Worm (Caenorhabditis elegans): Measurements from ENCODE around the gene act-3.

DNA sequence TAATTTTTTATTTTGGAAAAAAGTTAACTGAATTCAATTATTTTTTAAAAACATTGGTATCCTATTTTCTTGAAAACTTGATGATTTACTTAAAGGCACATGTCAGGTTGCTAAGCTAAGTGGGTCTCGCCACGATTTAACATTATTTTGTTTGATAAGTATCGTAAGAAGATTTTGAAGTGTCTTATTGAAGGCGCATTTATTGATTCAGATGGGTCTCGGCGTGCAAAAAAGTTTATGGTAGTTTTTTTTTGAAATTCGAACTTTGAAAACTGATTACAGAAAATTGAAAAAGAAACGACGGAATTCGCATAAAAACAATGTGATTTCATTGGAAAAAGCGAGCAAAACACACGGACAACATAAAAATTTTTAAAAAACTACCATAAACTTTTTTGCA, 8.7 kb upstream of the act-3 start:
- TF ChIP-seq ceh-28 (tag; optimal IDR thresholded peaks at IDR 0.05) = no peak
- TF ChIP-seq dmd-8 (GFP tag; IDR thresholded peaks at IDR 0.05) = no peak
- TF ChIP-seq mdl-1 (tag; optimal IDR thresholded peaks at IDR 0.05) = no peak
- TF ChIP-seq nhr-76 (tag; optimal IDR thresholded peaks at IDR 0.05) = no peak
- TF ChIP-seq tag-97 (GFP tag; IDR thresholded peaks at IDR 0.05) = no peak
- TF ChIP-seq pha-4 (GFP tag; IDR thresholded peaks at IDR 0.05) = no peak
- TF ChIP-seq pha-4 (tag; optimal IDR thresholded peaks at IDR 0.05) = no peak
- TF ChIP-seq cey-2 (tag; optimal IDR thresholded peaks at IDR 0.05; ENCODE audit: borderline replicate concordance, insufficient read depth) = no peak
- no peak for TF ChIP-seq fkh-10 (GFP tag; optimal IDR thresholded peaks at IDR 0.05)
- TF ChIP-seq unc-130 (GFP tag; optimal IDR thresholded peaks at IDR 0.05) = no peak
- no peak for TF ChIP-seq dpl-1 (GFP tag; optimal IDR thresholded peaks at IDR 0.05)
- TF ChIP-seq jun-1 (tag; optimal IDR thresholded peaks at IDR 0.05) = no peak
- no peak for TF ChIP-seq madf-5 (GFP tag; IDR thresholded peaks at IDR 0.05)
- no peak for TF ChIP-seq dmd-9 (GFP tag; IDR thresholded peaks at IDR 0.05)

All from whole organism, L4 larva.